Worm (Caenorhabditis elegans) whole organism, L4 larva: ENCODE data around the gene srsx-35.

Experiments used
- ZK546.5 ChIP-seq, 2 experiments: sonication (generic microtip); optimal IDR thresholded peaks; 2 replicates each; lab custom pipeline; 2017; ENCODE audit warnings: missing biosample characterization in 2 of 2, missing genetic modification characterization in 2 of 2
- aha-1 ChIP-seq: fragments of 150-350 bp; peaks from one replicate; lab custom pipeline; 2014; ENCODE audit warnings: missing biosample characterization, missing genetic modification characterization
- dve-1 ChIP-seq: sonication (generic microtip); optimal IDR thresholded peaks from 2 replicates; lab custom pipeline; 2017; ENCODE audit warnings: antibody characterized with exemption, mild to moderate bottlenecking, missing genetic modification characterization, missing compliant biosample characterization; ENCODE audit not compliant: insufficient read depth
- fos-1 ChIP-seq: fragments of 150-350 bp; optimal IDR thresholded peaks from 2 replicates; lab custom pipeline; 2014; ENCODE audit warnings: missing biosample characterization, missing genetic modification characterization

ce11 chrV:20716267-20716666 lies 35.0 kb downstream of the srsx-35 start:
- no peak for TF ChIP-seq fos-1 (tag; lab: Kevin White, UChicago)
- no peak for TF ChIP-seq ZK546.5 (tag; optimal IDR thresholded peaks at IDR 0.05; lab: Kevin White, UChicago)
- TF ChIP-seq dve-1 (tag; lab: Kevin White, UChicago) = no peak
- no peak for TF ChIP-seq aha-1 (tag; lab: Kevin White, UChicago)
